Fruit fly (Drosophila melanogaster) whole organism, pupa: ENCODE measurements around the gene CG15169.
A peak's percentile ranks its signal among the peaks of the same experiment; 100 is the strongest.

Source experiments
- CG12605 ChIP-seq: fragments of 200-800 bp; sonication (Bioruptor generic); IDR thresholded peaks from 2 replicates; pipeline ENCODE4 v1.3.6; 2022; ENCODE audit warnings: missing biosample characterization, missing genetic modification characterization
- CG13204 ChIP-seq: fragments of 200-800 bp; sonication (Bioruptor generic); optimal IDR thresholded peaks from 2 replicates; lab custom pipeline; 2018; ENCODE audit warnings: missing biosample characterization, mild to moderate bottlenecking, missing genetic modification characterization, moderate library complexity
- CG14655 ChIP-seq: fragments of 200-800 bp; sonication (Bioruptor generic); optimal IDR thresholded peaks from 3 replicates; lab custom pipeline; 2017; ENCODE audit warnings: mild to moderate bottlenecking, missing biosample characterization, missing genetic modification reagents, missing genetic modification characterization
- CG15710 ChIP-seq: fragments of 200-800 bp; sonication (Bioruptor generic); optimal IDR thresholded peaks from 2 replicates; lab custom pipeline; 2018; ENCODE audit warnings: missing biosample characterization, mild to moderate bottlenecking, missing genetic modification characterization, moderate library complexity
- CG32121 ChIP-seq: fragments of 200-800 bp; sonication (Bioruptor generic); IDR thresholded peaks from 2 replicates; pipeline ENCODE4 v1.3.6; 2022; ENCODE audit warnings: missing biosample characterization, missing genetic modification characterization
- CG4496 ChIP-seq: fragments of 200-800 bp; sonication (Bioruptor generic); IDR thresholded peaks from 3 replicates; pipeline ENCODE4 v1.3.6; 2022; ENCODE audit warnings: missing biosample characterization, missing genetic modification characterization
- CG8159 ChIP-seq: fragments of 200-800 bp; sonication (Bioruptor generic); optimal IDR thresholded peaks from 3 replicates; lab custom pipeline; 2018; ENCODE audit warnings: missing biosample characterization, mild to moderate bottlenecking, missing genetic modification characterization, moderate library complexity
- CG8301 ChIP-seq: fragments of 200-800 bp; sonication (Bioruptor generic); optimal IDR thresholded peaks from 2 replicates; lab custom pipeline; 2018; ENCODE audit warnings: missing biosample characterization, mild to moderate bottlenecking, missing genetic modification characterization
- CG9948 ChIP-seq: fragments of 200-800 bp; sonication (Bioruptor generic); optimal IDR thresholded peaks from 2 replicates; lab custom pipeline; 2018; ENCODE audit warnings: missing biosample characterization, mild to moderate bottlenecking, missing genetic modification characterization, moderate library complexity
- EcR ChIP-seq: fragments of 200-800 bp; sonication (Bioruptor generic); optimal IDR thresholded peaks from 3 replicates; lab custom pipeline; 2019; ENCODE audit warnings: missing biosample characterization, missing genetic modification characterization, mild to moderate bottlenecking, moderate library complexity, missing genetic modification reagents
- Ets98B ChIP-seq: fragments of 200-800 bp; sonication (Bioruptor generic); IDR thresholded peaks from 2 replicates; pipeline ENCODE4 v1.3.6; 2022; ENCODE audit warnings: missing biosample characterization, missing genetic modification characterization
- Pif1A ChIP-seq: fragments of 200-800 bp; sonication (Bioruptor generic); optimal IDR thresholded peaks from 3 replicates; lab custom pipeline; 2016; ENCODE audit warnings: missing biosample characterization, missing genetic modification characterization
- Snoo ChIP-seq: fragments of 200-800 bp; sonication (Bioruptor generic); optimal IDR thresholded peaks from 3 replicates; lab custom pipeline; 2017; ENCODE audit warnings: missing biosample characterization, mild to moderate bottlenecking, missing genetic modification characterization, inconsistent platforms
- rn ChIP-seq: fragments of 200-800 bp; sonication (Bioruptor generic); IDR thresholded peaks from 2 replicates; pipeline ENCODE4 v1.3.6; 2022; ENCODE audit warnings: missing biosample characterization, missing genetic modification characterization

The CG15169 gene

DNA sequence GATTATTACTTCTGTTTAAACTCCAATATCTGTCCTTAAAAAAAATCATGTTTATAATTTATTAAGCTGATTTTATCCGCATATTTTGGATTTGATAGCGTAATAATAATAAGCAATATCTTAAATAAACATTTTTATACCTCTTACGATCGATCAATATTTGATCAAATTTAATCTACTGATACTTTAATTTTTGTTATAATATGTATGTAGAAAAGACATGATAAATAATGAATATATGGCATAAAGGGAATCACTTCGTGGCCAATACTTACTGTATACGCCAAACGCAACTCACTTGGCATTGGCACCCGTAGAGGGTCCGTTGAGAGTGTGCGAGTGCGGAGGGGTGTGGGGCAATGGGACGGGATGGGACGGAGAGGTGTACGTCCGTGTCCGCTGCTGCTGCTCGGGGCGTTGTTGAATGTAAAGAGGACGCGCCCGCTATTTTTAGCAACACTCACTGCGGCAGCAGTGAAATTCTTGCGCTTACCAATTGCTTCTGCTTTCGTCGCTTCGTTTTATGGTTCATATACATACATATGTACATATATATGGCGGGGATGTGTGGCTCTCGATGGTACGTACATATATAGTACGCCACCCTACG lies 45.4 kb downstream of the CG15169 start:
- TF ChIP-seq rn (GFP tag; lab: Robert Waterston, UW) (no peak), CG4496 (GFP tag; lab: Robert Waterston, UW) (peak; percentile 47; the same call in 2 of the 3 replicates), CG9948 (tag; lab: Kevin White, UChicago) (peak; percentile 18), CG14655 (GFP tag; lab: Kevin White, UChicago) (no peak), Ets98B (peak; percentile 20; the same call in 1 of the 2 replicates), EcR (GFP tag; lab: Kevin White, UChicago) (no peak), CG13204 (peak; percentile 86), CG32121 (GFP tag; lab: Robert Waterston, UW) (peak; percentile 47; the same call in 1 of the 2 replicates), CG8301 (tag; lab: Kevin White, UChicago) (peak; percentile 27)

- TF ChIP-seq Snoo (tag; lab: Kevin White, UChicago): no peak
- TF ChIP-seq CG32121 (GFP tag; lab: Robert Waterston, UW): peak; percentile 27; the same call in 1 of the 2 replicates
- TF ChIP-seq Pif1A (GFP tag; lab: Kevin White, UChicago): no peak
These were observed 46.2 kb downstream of the CG15169 start for dm6 chr2L:19037011-19037410.

- TF ChIP-seq CG9948 (tag; lab: Kevin White, UChicago): no peak
- TF ChIP-seq CG4496 (GFP tag; lab: Robert Waterston, UW): peak; percentile 26; the same call in 1 of the 3 replicates
These were observed 46.6 kb downstream of the CG15169 start for dm6 chr2L:19037455-19037854.

DNA sequence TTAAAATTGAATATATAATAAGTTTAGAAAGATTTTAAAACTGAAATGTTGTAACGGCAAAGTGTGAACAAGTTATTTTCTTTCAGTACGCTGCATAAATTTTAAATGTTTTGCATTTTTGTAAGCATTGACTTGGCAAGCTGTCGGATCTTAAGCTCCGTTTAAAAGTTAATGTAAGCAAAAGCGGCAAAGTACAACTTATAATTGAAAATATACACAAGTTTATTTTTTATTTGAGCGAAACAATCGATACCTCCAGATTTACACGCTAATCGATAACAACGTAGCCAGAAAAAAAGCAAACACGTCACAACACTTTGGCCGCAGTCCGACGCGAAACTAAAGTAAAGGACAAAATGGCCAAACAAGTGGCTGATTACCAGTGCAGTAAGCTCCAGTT lies 50.8 kb downstream of the CG15169 start, which contains the start of gene Catsup:
Catsup (plus strand) TSS at position 273 of the 400 bp plus-strand sequence.
- no peak for TF ChIP-seq CG8159 (tag; lab: Kevin White, UChicago)
- no peak for TF ChIP-seq Pif1A (GFP tag; lab: Kevin White, UChicago)
- TF ChIP-seq CG12605: no peak
- no peak for TF ChIP-seq CG4496 (GFP tag; lab: Robert Waterston, UW)
- no peak for TF ChIP-seq CG15710
- TF ChIP-seq CG32121 (GFP tag; lab: Robert Waterston, UW): no peak
- no peak for TF ChIP-seq CG9948 (tag; lab: Kevin White, UChicago)
- TF ChIP-seq Snoo (tag; lab: Kevin White, UChicago): no peak
- TF ChIP-seq Ets98B: no peak
